Fruit fly (Drosophila melanogaster) whole organism, embryonic: ENCODE data around the gene REG.

ENCODE experiments used
- Adf1 ChIP-seq: fragments of 200-800 bp; sonication (Bioruptor generic); IDR thresholded peaks from 2 replicates; pipeline ENCODE4 v1.3.6; 2022; ENCODE audit warnings: missing biosample characterization, missing genetic modification characterization
- CG11398 ChIP-seq: fragments of 200-800 bp; sonication (Bioruptor generic); optimal IDR thresholded peaks from 2 replicates; lab custom pipeline; 2016; ENCODE audit warnings: missing biosample characterization, missing genetic modification characterization
- CG11504 ChIP-seq: fragments of 200-800 bp; sonication (Bioruptor generic); optimal IDR thresholded peaks from 3 replicates; lab custom pipeline; 2019; ENCODE audit warnings: missing biosample characterization, mild to moderate bottlenecking, missing genetic modification characterization, moderate library complexity
- CG12391 ChIP-seq: fragments of 200-800 bp; sonication (Bioruptor generic); optimal IDR thresholded peaks from 3 replicates; lab custom pipeline; 2018; ENCODE audit warnings: missing biosample characterization, mild to moderate bottlenecking, missing genetic modification characterization, moderate library complexity
- CG13775 ChIP-seq: fragments of 200-800 bp; sonication (Bioruptor generic); optimal IDR thresholded peaks from 3 replicates; lab custom pipeline; 2017; ENCODE audit warnings: missing biosample characterization, mild to moderate bottlenecking, missing genetic modification characterization
- CG15696 ChIP-seq: fragments of 200-800 bp; sonication (Bioruptor generic); optimal IDR thresholded peaks from 2 replicates; lab custom pipeline; 2019; ENCODE audit warnings: missing biosample characterization, mild to moderate bottlenecking, missing genetic modification characterization, moderate library complexity
- CG17186 ChIP-seq: fragments of 200-800 bp; sonication (Bioruptor generic); optimal IDR thresholded peaks from 3 replicates; lab custom pipeline; 2017; ENCODE audit warnings: missing biosample characterization, missing genetic modification reagents, missing genetic modification characterization
- CG17359 ChIP-seq: fragments of 200-800 bp; sonication (Bioruptor generic); optimal IDR thresholded peaks from 3 replicates; lab custom pipeline; 2018; ENCODE audit warnings: missing biosample characterization, mild to moderate bottlenecking, missing genetic modification characterization, moderate library complexity
- CG17802 ChIP-seq: fragments of 200-800 bp; sonication (Bioruptor generic); optimal IDR thresholded peaks from 2 replicates; lab custom pipeline; 2018; ENCODE audit warnings: missing biosample characterization, mild to moderate bottlenecking, missing genetic modification characterization, moderate library complexity
- CG18764 ChIP-seq: fragments of 200-800 bp; sonication (Bioruptor generic); optimal IDR thresholded peaks from 3 replicates; lab custom pipeline; 2016; ENCODE audit warnings: missing biosample characterization, missing genetic modification characterization
- CG2202 ChIP-seq: fragments of 200-800 bp; sonication (Bioruptor generic); optimal IDR thresholded peaks from 2 replicates; lab custom pipeline; 2018; ENCODE audit warnings: missing biosample characterization, mild to moderate bottlenecking, missing genetic modification characterization
- CG31388 ChIP-seq: fragments of 200-800 bp; sonication (Bioruptor generic); optimal IDR thresholded peaks from 2 replicates; lab custom pipeline; 2016; ENCODE audit warnings: missing biosample characterization, missing genetic modification characterization
- CG32532 ChIP-seq: fragments of 200-800 bp; sonication (Bioruptor generic); IDR thresholded peaks from 2 replicates; pipeline ENCODE4 v1.3.6; 2022; ENCODE audit warnings: missing biosample characterization, missing genetic modification characterization
- CG34376 ChIP-seq: fragments of 200-800 bp; sonication (Bioruptor generic); optimal IDR thresholded peaks from 2 replicates; lab custom pipeline; 2018; ENCODE audit warnings: missing biosample characterization, mild to moderate bottlenecking, missing genetic modification characterization
- CG7271 ChIP-seq: fragments of 200-800 bp; sonication (Bioruptor generic); optimal IDR thresholded peaks from 2 replicates; lab custom pipeline; 2018; ENCODE audit warnings: missing biosample characterization, mild to moderate bottlenecking, missing genetic modification characterization, moderate library complexity
- CG8281 ChIP-seq: fragments of 200-800 bp; sonication (Bioruptor generic); optimal IDR thresholded peaks from 2 replicates; lab custom pipeline; 2018; ENCODE audit warnings: missing biosample characterization, mild to moderate bottlenecking, missing genetic modification characterization, moderate library complexity
- CG9727 ChIP-seq: fragments of 200-800 bp; sonication (Bioruptor generic); optimal IDR thresholded peaks from 3 replicates; lab custom pipeline; 2017; ENCODE audit warnings: missing biosample characterization, mild to moderate bottlenecking, missing genetic modification characterization
- CrebB ChIP-seq: fragments of 200-800 bp; sonication (Bioruptor generic); optimal IDR thresholded peaks from 3 replicates; lab custom pipeline; 2018; ENCODE audit warnings: missing biosample characterization, mild to moderate bottlenecking, missing genetic modification characterization
- Dip3 ChIP-seq: fragments of 200-800 bp; sonication (Bioruptor generic); optimal IDR thresholded peaks from 3 replicates; lab custom pipeline; 2016; ENCODE audit warnings: missing biosample characterization, missing genetic modification characterization
- Dref ChIP-seq: fragments of 200-800 bp; sonication (Bioruptor generic); IDR thresholded peaks from 2 replicates; pipeline ENCODE4 v1.3.6; 2022; ENCODE audit warnings: missing biosample characterization, missing genetic modification characterization
- Elba2 ChIP-seq: fragments of 200-800 bp; sonication (Bioruptor generic); optimal IDR thresholded peaks from 3 replicates; lab custom pipeline; 2016; ENCODE audit warnings: missing biosample characterization, missing genetic modification characterization
- Fer2 ChIP-seq: fragments of 200-800 bp; sonication (Bioruptor generic); optimal IDR thresholded peaks from 2 replicates; lab custom pipeline; 2018; ENCODE audit warnings: missing biosample characterization, mild to moderate bottlenecking, missing genetic modification characterization, moderate library complexity
- Gsc ChIP-seq: fragments of 200-800 bp; sonication (Bioruptor generic); IDR thresholded peaks from 2 replicates; pipeline ENCODE4 v1.3.6; 2022; ENCODE audit warnings: missing biosample characterization, missing genetic modification characterization
- Neu2 ChIP-seq: fragments of 200-800 bp; sonication (Bioruptor generic); optimal IDR thresholded peaks from 3 replicates; lab custom pipeline; 2016; ENCODE audit warnings: missing biosample characterization, missing genetic modification characterization, borderline replicate concordance
- Nf-YB ChIP-seq: fragments of 200-800 bp; sonication (Bioruptor generic); optimal IDR thresholded peaks from 3 replicates; lab custom pipeline; 2019; ENCODE audit warnings: missing biosample characterization, mild to moderate bottlenecking, missing genetic modification characterization, moderate library complexity
- Optix ChIP-seq: fragments of 200-800 bp; sonication (Bioruptor generic); IDR thresholded peaks from 3 replicates; pipeline ENCODE4 v1.3.6; 2022; ENCODE audit warnings: missing biosample characterization, missing genetic modification characterization
- bcd ChIP-seq: fragments of 200-800 bp; sonication (Bioruptor generic); optimal IDR thresholded peaks from 2 replicates; lab custom pipeline; 2017; ENCODE audit warnings: missing biosample characterization, mild to moderate bottlenecking, missing genetic modification characterization
- crc ChIP-seq: fragments of 200-800 bp; sonication (Bioruptor generic); optimal IDR thresholded peaks from 2 replicates; lab custom pipeline; 2016; ENCODE audit warnings: missing biosample characterization, missing genetic modification characterization
- crp ChIP-seq, 2 experiments: fragments of 200-800 bp; sonication (Bioruptor generic); optimal IDR thresholded peaks; 2 replicates in 1 of 2; 3 replicates in 1 of 2; lab custom pipeline; 2017; ENCODE audit warnings: missing biosample characterization in 2 of 2, missing genetic modification characterization in 2 of 2, mild to moderate bottlenecking in 1 of 2, moderate library complexity in 1 of 2
- da ChIP-seq: fragments of 200-800 bp; sonication (Bioruptor generic); optimal IDR thresholded peaks from 2 replicates; lab custom pipeline; 2016; ENCODE audit warnings: missing biosample characterization, missing genetic modification characterization
- dmrt99B ChIP-seq: fragments of 200-800 bp; sonication (Bioruptor generic); optimal IDR thresholded peaks from 2 replicates; lab custom pipeline; 2018; ENCODE audit warnings: missing biosample characterization, mild to moderate bottlenecking, missing genetic modification characterization, moderate library complexity
- dpn ChIP-seq, 2 experiments: fragments of 200-800 bp; sonication (Bioruptor generic); optimal IDR thresholded peaks; 3 replicates each; lab custom pipeline; 2016; ENCODE audit warnings: missing biosample characterization in 2 of 2, missing genetic modification characterization in 2 of 2
- ewg ChIP-seq: fragments of 200-800 bp; sonication (Bioruptor generic); optimal IDR thresholded peaks from 3 replicates; lab custom pipeline; 2017; ENCODE audit warnings: mild to moderate bottlenecking, missing biosample characterization, missing genetic modification reagents, missing genetic modification characterization
- gro ChIP-seq: fragments of 200-800 bp; sonication (Bioruptor generic); optimal IDR thresholded peaks from 2 replicates; lab custom pipeline; 2016; ENCODE audit warnings: missing biosample characterization, missing genetic modification characterization
- gt ChIP-seq: fragments of 200-800 bp; sonication (Bioruptor generic); IDR thresholded peaks from 2 replicates; pipeline ENCODE4 v1.3.6; 2022; ENCODE audit warnings: missing biosample characterization, missing genetic modification characterization
- hb ChIP-seq: fragments of 200-800 bp; sonication (Bioruptor generic); IDR thresholded peaks from 3 replicates; pipeline ENCODE4 v1.3.6; 2022; ENCODE audit warnings: missing biosample characterization, missing genetic modification characterization; ENCODE audit not compliant: partially characterized antibody
- jumu ChIP-seq: fragments of 200-800 bp; sonication (Bioruptor generic); optimal IDR thresholded peaks from 3 replicates; lab custom pipeline; 2016; ENCODE audit warnings: missing biosample characterization, missing genetic modification characterization
- lbe ChIP-seq: fragments of 200-800 bp; sonication (Bioruptor generic); optimal IDR thresholded peaks from 2 replicates; lab custom pipeline; 2016; ENCODE audit warnings: missing biosample characterization, mild to moderate bottlenecking, missing genetic modification characterization
- lilli ChIP-seq: fragments of 200-800 bp; sonication (Bioruptor generic); optimal IDR thresholded peaks from 3 replicates; lab custom pipeline; 2016; ENCODE audit warnings: missing biosample characterization, missing genetic modification characterization
- pzg ChIP-seq: fragments of 200-800 bp; sonication (Bioruptor generic); optimal IDR thresholded peaks from 3 replicates; lab custom pipeline; 2018; ENCODE audit warnings: missing biosample characterization, mild to moderate bottlenecking, missing genetic modification characterization, moderate library complexity
- sc ChIP-seq, 3 experiments: fragments of >200 bp in 2 of 3; fragments of 200-800 bp in 1 of 3; sonication (Bioruptor generic) in 1 of 3; optimal IDR thresholded peaks; 2 replicates in 2 of 3; 3 replicates in 1 of 3; lab custom pipeline; 2017; ENCODE audit warnings: mild to moderate bottlenecking in 1 of 3, missing biosample characterization in 1 of 3, missing genetic modification characterization in 1 of 3, missing genetic modification reagents in 1 of 3
- sqz ChIP-seq: fragments of 200-800 bp; sonication (Bioruptor generic); optimal IDR thresholded peaks from 3 replicates; lab custom pipeline; 2018; ENCODE audit warnings: missing biosample characterization, mild to moderate bottlenecking, missing genetic modification characterization
- ssp ChIP-seq: fragments of 200-800 bp; sonication (Bioruptor generic); IDR thresholded peaks from 2 replicates; pipeline ENCODE4 v1.3.6; 2022; ENCODE audit warnings: missing biosample characterization, missing genetic modification characterization
- tna ChIP-seq: fragments of 200-800 bp; sonication (Bioruptor generic); IDR thresholded peaks from 2 replicates; pipeline ENCODE4 v1.3.6; 2022; ENCODE audit warnings: missing biosample characterization, missing genetic modification characterization; ENCODE audit not compliant: partially characterized antibody
- toy ChIP-seq: fragments of 200-800 bp; sonication (Bioruptor generic); IDR thresholded peaks from 2 replicates; pipeline ENCODE4 v1.3.6; 2022; ENCODE audit warnings: missing biosample characterization, missing genetic modification characterization
- trem ChIP-seq: fragments of 200-800 bp; optimal IDR thresholded peaks from 3 replicates; lab custom pipeline; 2019; ENCODE audit warnings: missing biosample characterization, mild to moderate bottlenecking, missing genetic modification characterization, moderate library complexity
- unc-4 ChIP-seq: fragments of 200-800 bp; sonication (Bioruptor generic); IDR thresholded peaks from 2 replicates; pipeline ENCODE4 v1.3.6; 2022; ENCODE audit warnings: missing biosample characterization, missing genetic modification characterization; ENCODE audit not compliant: partially characterized antibody
- z ChIP-seq: fragments of 200-800 bp; sonication (Bioruptor generic); IDR thresholded peaks from 3 replicates; pipeline ENCODE4 v1.3.6; 2022; ENCODE audit warnings: missing biosample characterization, missing genetic modification characterization

REG gene

DNA sequence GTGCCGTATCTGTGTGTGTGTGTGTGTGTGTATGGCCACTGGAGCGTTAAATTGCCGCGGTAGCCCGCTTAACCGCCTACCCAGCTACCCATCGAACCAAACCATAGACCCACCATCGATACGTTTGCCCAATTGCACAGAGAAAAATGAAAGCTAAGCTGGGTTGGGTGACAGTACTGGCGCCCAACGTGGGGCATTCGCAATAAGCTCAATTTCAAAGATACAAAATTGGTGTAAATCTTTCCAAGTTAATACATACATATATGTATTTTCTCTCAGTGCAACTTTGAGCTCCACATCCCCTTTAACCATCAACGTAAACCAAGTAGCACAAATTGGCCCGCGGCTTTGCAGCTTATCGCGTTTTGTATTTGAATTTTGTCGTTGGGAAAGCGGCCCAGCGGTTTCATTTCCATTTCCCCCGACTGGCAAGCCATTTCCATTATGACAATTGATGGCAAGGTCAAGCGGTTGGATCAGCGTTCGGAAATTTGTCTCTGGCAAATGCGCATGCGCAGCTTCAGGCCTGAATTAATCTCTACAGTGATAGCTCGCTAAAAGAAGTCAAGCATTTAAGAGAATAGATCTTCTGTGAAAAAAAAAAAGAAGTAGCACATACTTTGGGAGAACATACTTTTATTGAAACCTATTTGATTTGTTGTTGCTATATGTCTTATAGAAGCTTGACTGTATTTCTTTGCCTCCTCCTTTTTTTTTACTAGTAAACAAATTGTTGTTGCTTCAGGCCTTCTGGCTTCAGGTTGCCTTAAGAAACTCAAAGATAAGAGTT lies 20.5 kb downstream of the REG start (continued):
- TF ChIP-seq Optix (peak; percentile 77), ewg (GFP tag; lab: Kevin White, UChicago) (peak; percentile 48), CG7271 (no peak), CG11504 (tag; lab: Kevin White, UChicago) (peak; percentile 82), crp (GFP tag; optimal IDR thresholded peaks at IDR 0.05; lab: Kevin White, UChicago) (peak in 1 of 2 experiments; percentile 24), CG13775 (GFP tag; lab: Kevin White, UChicago) (peak; percentile 46), pzg (GFP tag; lab: Kevin White, UChicago) (no peak), CG17186 (GFP tag; lab: Kevin White, UChicago) (peak; percentile 8), sqz (GFP tag; lab: Kevin White, UChicago) (no peak), CrebB (tag; lab: Kevin White, UChicago) (no peak), CG31388 (GFP tag; lab: Kevin White, UChicago) (no peak), Dref (no peak), CG17359 (tag; lab: Kevin White, UChicago) (peak; percentile 76), crc (GFP tag; lab: Kevin White, UChicago) (peak; percentile 44), CG2202 (tag; lab: Kevin White, UChicago) (peak; percentile 38), lilli (GFP tag; lab: Kevin White, UChicago) (peak; percentile 63), z (GFP tag; lab: Robert Waterston, UW) (no peak), hb (GFP tag; lab: Robert Waterston, UW) (no peak), da (no peak), trem (tag; lab: Kevin White, UChicago) (no peak), toy (0 out of 2 replicates have a peak, but pooled peaks have one; percentile 32), CG18764 (GFP tag; lab: Kevin White, UChicago) (peak; percentile 7), Neu2 (GFP tag; lab: Kevin White, UChicago) (no peak), bcd (GFP tag; lab: Kevin White, UChicago) (peak; percentile 75), jumu (peak; percentile 71), Dip3 (GFP tag; lab: Kevin White, UChicago) (peak; percentile 14), Gsc (GFP tag; lab: Robert Waterston, UW) (no peak), Nf-YB (GFP tag; lab: Kevin White, UChicago) (peak; percentile 4), Elba2 (GFP tag; lab: Kevin White, UChicago) (no peak), CG32532 (GFP tag; lab: Robert Waterston, UW) (peak; percentile 73), tna (GFP tag; lab: Robert Waterston, UW) (no peak), gro (GFP tag; lab: Kevin White, UChicago) (peak; percentile 38), CG9727 (GFP tag; lab: Kevin White, UChicago) (peak; percentile 66), ssp (peak; percentile 42; the same call in 1 of the 2 replicates), CG11398 (GFP tag; lab: Kevin White, UChicago) (peak; percentile 6), Fer2 (tag; lab: Kevin White, UChicago) (peak; percentile 21), CG34376 (GFP tag; lab: Kevin White, UChicago) (no peak), CG15696 (tag; lab: Kevin White, UChicago) (no peak), CG17802 (tag; lab: Kevin White, UChicago) (peak; percentile 52), CG12391 (tag; lab: Kevin White, UChicago) (peak; percentile 67), dpn (GFP tag; optimal IDR thresholded peaks at IDR 0.05; lab: Kevin White, UChicago) (peak; percentile 69), dmrt99B (peak; percentile 85), Adf1 (GFP tag; lab: Robert Waterston, UW) (no peak), CG8281 (peak; percentile 43), lbe (GFP tag; lab: Kevin White, UChicago) (no peak), sc (optimal IDR thresholded peaks at IDR 0.05; lab: Kevin White, UChicago) (no peak), sc (GFP tag; optimal IDR thresholded peaks at IDR 0.05; lab: Kevin White, UChicago) (peak; percentile 44), gt (GFP tag; lab: Robert Waterston, UW) (peak; percentile 47; the same call in 1 of the 2 replicates), unc-4 (no peak)
